Worm (Caenorhabditis elegans) whole organism, late embryonic: ENCODE measurements around the gene F07F6.7.

Experiments used
- K09A11.1 ChIP-seq: sonication (generic microtip); optimal IDR thresholded peaks from 2 replicates; lab custom pipeline; 2017; ENCODE audit warnings: antibody characterized with exemption, mild to moderate bottlenecking, missing genetic modification characterization, missing compliant biosample characterization; ENCODE audit not compliant: insufficient read depth
- che-1 ChIP-seq: sonication (generic microtip); optimal IDR thresholded peaks from 2 replicates; lab custom pipeline; 2016; ENCODE audit warnings: mild to moderate bottlenecking, missing genetic modification characterization, missing compliant biosample characterization
- dmd-4 ChIP-seq: sonication (generic microtip); optimal IDR thresholded peaks from 2 replicates; lab custom pipeline; 2016; ENCODE audit warnings: borderline replicate concordance, missing genetic modification characterization, missing compliant biosample characterization
- hlh-30 ChIP-seq: sonication (generic microtip); optimal IDR thresholded peaks from 2 replicates; lab custom pipeline; 2017; ENCODE audit warnings: antibody characterized with exemption, missing genetic modification characterization, missing compliant biosample characterization; ENCODE audit not compliant: insufficient read depth
- lin-11 ChIP-seq: fragments of 200-800 bp; sonication (Bioruptor generic); optimal IDR thresholded peaks from 2 replicates; lab custom pipeline; 2018; ENCODE audit warnings: mild to moderate bottlenecking, missing genetic modification characterization, missing compliant biosample characterization

DNA sequence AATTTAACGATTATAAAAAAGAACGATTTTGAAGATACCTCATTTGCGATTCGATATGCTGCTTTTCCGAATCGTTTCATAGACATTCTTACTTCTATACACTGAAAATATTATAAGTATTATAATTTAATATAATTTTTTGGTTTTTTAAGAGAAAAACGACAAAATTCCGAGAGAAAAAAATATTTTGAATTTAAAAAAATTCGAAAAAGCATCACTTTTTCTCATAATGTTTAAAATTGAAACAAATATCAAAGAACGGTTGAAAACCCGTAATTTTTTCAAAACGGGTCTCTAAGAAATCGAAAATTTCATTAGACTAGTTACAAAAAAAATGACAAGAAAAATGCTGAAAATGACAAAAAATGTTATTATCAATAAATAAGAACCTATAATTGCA is 28.1 kb downstream of the F07F6.7 start, which contains the start of gene pink-1:
- TF ChIP-seq K09A11.1 (tag; lab: Kevin White, UChicago) (no peak), che-1 (no peak), hlh-30 (tag; lab: Kevin White, UChicago) (no peak), lin-11 (tag; lab: Kevin White, UChicago) (no peak), dmd-4 (tag; lab: Kevin White, UChicago) (no peak)
